Worm (Caenorhabditis elegans) whole organism, mixed stage, embryonic: ENCODE measurements around the gene srh-147.
"Not testable (repeated sequence)": the region's sequence is repeated elsewhere in the genome, so short reads cannot be mapped to it uniquely, and the experiment has no call there.

Experiments used
- ceh-39 ChIP-seq: fragments of 150-350 bp; optimal IDR thresholded peaks from 2 replicates; lab custom pipeline; 2014; ENCODE audit warnings: missing biosample characterization, missing genetic modification characterization
- elt-3 ChIP-seq: fragments of 150-350 bp; optimal IDR thresholded peaks from 2 replicates; lab custom pipeline; 2014; ENCODE audit warnings: missing biosample characterization, missing genetic modification characterization
- ham-2 ChIP-seq: fragments of 200-800 bp; sonication (Bioruptor generic); optimal IDR thresholded peaks from 2 replicates; lab custom pipeline; 2018; ENCODE audit warnings: mild to moderate bottlenecking, missing genetic modification characterization, missing compliant biosample characterization
- lin-13 ChIP-seq: fragments of 150-350 bp; optimal IDR thresholded peaks from 2 replicates; lab custom pipeline; 2014; ENCODE audit warnings: missing biosample characterization, missing genetic modification characterization
- lsy-2 ChIP-seq: fragments of 150-350 bp; optimal IDR thresholded peaks from 2 replicates; lab custom pipeline; 2014; ENCODE audit warnings: missing biosample characterization, missing genetic modification characterization
- pha-4 ChIP-seq: fragments of 150-350 bp; optimal IDR thresholded peaks from 2 replicates; lab custom pipeline; 2018; ENCODE audit warnings: missing biosample characterization, missing genetic modification reagents, missing genetic modification characterization
- snpc-4 ChIP-seq: fragments of 150-350 bp; optimal IDR thresholded peaks from 2 replicates; lab custom pipeline; 2014; ENCODE audit warnings: missing biosample characterization, missing genetic modification characterization
- unc-120 ChIP-seq: sonication (generic microtip); optimal IDR thresholded peaks from 2 replicates; lab custom pipeline; 2017; ENCODE audit warnings: missing genetic modification characterization, missing compliant biosample characterization; ENCODE audit not compliant: poor library complexity, severe bottlenecking
- unc-39 ChIP-seq: fragments of 150-350 bp; optimal IDR thresholded peaks from 2 replicates; lab custom pipeline; 2014; ENCODE audit warnings: missing biosample characterization, missing genetic modification characterization
- unc-62 ChIP-seq: fragments of 150-350 bp; optimal IDR thresholded peaks from 2 replicates; lab custom pipeline; 2014; ENCODE audit warnings: missing biosample characterization, missing genetic modification reagents, missing genetic modification characterization
- ztf-11 ChIP-seq: fragments of 150-350 bp; optimal IDR thresholded peaks from 2 replicates; lab custom pipeline; 2014; ENCODE audit warnings: missing biosample characterization, missing genetic modification characterization

DNA sequence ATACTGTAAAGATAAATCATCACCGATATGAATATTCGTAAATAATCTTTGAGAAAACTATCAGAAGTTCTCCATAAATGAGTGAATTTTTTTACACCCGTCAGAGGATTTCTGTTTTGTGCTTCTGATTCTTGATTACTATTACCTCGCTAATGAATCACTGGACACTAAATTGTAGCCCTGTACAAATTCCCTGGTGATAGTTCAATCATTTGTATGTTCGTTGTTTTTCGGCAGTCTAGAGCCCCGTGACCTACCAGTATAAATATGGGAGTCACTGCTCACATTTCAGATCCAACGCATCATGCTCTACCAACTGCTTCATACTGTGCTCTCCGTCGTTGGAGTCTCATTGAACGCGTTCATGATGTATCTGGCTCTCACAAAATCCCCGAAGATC, 47.0 kb downstream of the srh-147 start, which contains the start of gene srd-27:
- not testable (repeated sequence) for TF ChIP-seq unc-39 (tag; lab: Kevin White, UChicago); lin-13 (tag; lab: Kevin White, UChicago); unc-62 (GFP tag; lab: Kevin White, UChicago); snpc-4 (tag; lab: Kevin White, UChicago); ham-2; lsy-2 (tag; lab: Kevin White, UChicago); ztf-11; ceh-39 (tag; lab: Kevin White, UChicago); pha-4; unc-120 (tag; lab: Kevin White, UChicago); elt-3
